Worm (Caenorhabditis elegans) whole organism, L4/young adult: ENCODE measurements around the gene gck-4.

Experiments used
- W03F9.2 ChIP-seq: fragments of 150-350 bp; optimal IDR thresholded peaks from 2 replicates; lab custom pipeline; 2014; ENCODE audit warnings: missing biosample characterization, missing genetic modification characterization
- him-1 ChIP-seq: sonication (generic microtip); optimal IDR thresholded peaks from 2 replicates; lab custom pipeline; 2016; ENCODE audit warnings: missing genotype, missing genetic modification reagents, missing genetic modification characterization, missing compliant biosample characterization

DNA sequence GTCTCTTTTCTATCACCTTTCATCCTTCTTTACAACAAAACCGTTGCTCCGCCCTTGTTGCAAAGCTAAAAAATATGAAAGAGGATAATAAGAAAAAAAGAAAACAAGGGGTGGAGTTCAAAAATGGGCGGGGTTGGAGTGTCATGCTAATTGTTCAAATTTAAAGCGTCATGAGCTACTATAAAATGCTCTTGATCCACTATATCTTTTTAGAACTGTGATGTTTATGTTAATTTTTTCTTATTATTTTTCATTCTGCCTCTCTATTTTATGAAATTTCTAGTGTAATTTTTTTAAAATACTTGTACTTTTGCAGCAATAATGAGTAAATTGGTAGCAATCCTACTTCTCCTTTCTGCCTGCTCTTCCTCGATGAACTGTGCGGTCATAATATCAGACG is 29.6 kb downstream of the gck-4 start, which contains the start of gene K02D3.1:
- no peak for TF ChIP-seq him-1 (tag; lab: Kevin White, UChicago)
- TF ChIP-seq W03F9.2: no peak
